Worm (Caenorhabditis elegans) whole organism, mixed stage, embryonic: Measurements from ENCODE around the gene T19E7.6.
A peak's percentile ranks its signal among the peaks of the same experiment; 100 is the strongest.

Experiments used
- M03D4.4 ChIP-seq: sonication (generic microtip); optimal IDR thresholded peaks from 2 replicates; lab custom pipeline; 2017; ENCODE audit warnings: mild to moderate bottlenecking, missing genetic modification characterization, missing compliant biosample characterization
- bed-3 ChIP-seq: fragments of 200-800 bp; sonication (Bioruptor generic); optimal IDR thresholded peaks from 3 replicates; lab custom pipeline; 2018; ENCODE audit warnings: mild to moderate bottlenecking, missing genetic modification characterization, moderate library complexity, missing compliant biosample characterization
- ceh-43 ChIP-seq: fragments of 200-800 bp; sonication (Bioruptor generic); optimal IDR thresholded peaks from 2 replicates; lab custom pipeline; 2018; ENCODE audit warnings: mild to moderate bottlenecking, missing genetic modification characterization, moderate library complexity, missing compliant biosample characterization
- ceh-83 ChIP-seq: fragments of 200-800 bp; sonication (Bioruptor generic); optimal IDR thresholded peaks from 2 replicates; lab custom pipeline; 2018; ENCODE audit warnings: mild to moderate bottlenecking, missing genetic modification characterization, missing compliant biosample characterization
- ces-1 ChIP-seq: fragments of 150-350 bp; optimal IDR thresholded peaks from 2 replicates; lab custom pipeline; 2014; ENCODE audit warnings: missing biosample characterization, missing genetic modification reagents, missing genetic modification characterization
- cnd-1 ChIP-seq: fragments of 200-800 bp; sonication (Bioruptor generic); optimal IDR thresholded peaks from 2 replicates; lab custom pipeline; 2018; ENCODE audit warnings: mild to moderate bottlenecking, missing genetic modification characterization, missing compliant biosample characterization
- drap-1 ChIP-seq: fragments of 200-800 bp; sonication (Bioruptor generic); optimal IDR thresholded peaks from 3 replicates; lab custom pipeline; 2018; ENCODE audit warnings: mild to moderate bottlenecking, missing genetic modification characterization, missing compliant biosample characterization
- elt-1 ChIP-seq: sonication (generic microtip); optimal IDR thresholded peaks from 2 replicates; lab custom pipeline; 2017; ENCODE audit warnings: missing genetic modification characterization, mild to moderate bottlenecking, missing compliant biosample characterization, antibody characterized with exemption, moderate library complexity, borderline replicate concordance; ENCODE audit not compliant: insufficient read depth
- elt-3 ChIP-seq: fragments of 150-350 bp; optimal IDR thresholded peaks from 2 replicates; lab custom pipeline; 2014; ENCODE audit warnings: missing biosample characterization, missing genetic modification characterization
- flh-1 ChIP-seq: fragments of 200-800 bp; sonication (Bioruptor generic); optimal IDR thresholded peaks from 2 replicates; lab custom pipeline; 2018; ENCODE audit warnings: mild to moderate bottlenecking, missing genetic modification characterization, moderate library complexity, missing compliant biosample characterization
- ham-2 ChIP-seq: fragments of 200-800 bp; sonication (Bioruptor generic); optimal IDR thresholded peaks from 2 replicates; lab custom pipeline; 2018; ENCODE audit warnings: mild to moderate bottlenecking, missing genetic modification characterization, missing compliant biosample characterization
- hlh-1 ChIP-seq: fragments of 150-350 bp; optimal IDR thresholded peaks from 2 replicates; lab custom pipeline; 2014; ENCODE audit warnings: missing biosample characterization, missing genetic modification reagents, missing genetic modification characterization
- lsy-2 ChIP-seq: fragments of 150-350 bp; optimal IDR thresholded peaks from 2 replicates; lab custom pipeline; 2014; ENCODE audit warnings: missing biosample characterization, missing genetic modification characterization
- mab-5 ChIP-seq: fragments of 150-350 bp; optimal IDR thresholded peaks from 2 replicates; lab custom pipeline; 2014; ENCODE audit warnings: missing biosample characterization, missing genetic modification characterization
- mep-1 ChIP-seq: fragments of 150-350 bp; optimal IDR thresholded peaks from 2 replicates; lab custom pipeline; 2017; ENCODE audit warnings: missing biosample characterization, missing genetic modification reagents, missing genetic modification characterization, inconsistent platforms
- mls-2 ChIP-seq: sonication (generic microtip); optimal IDR thresholded peaks from 2 replicates; lab custom pipeline; 2016; ENCODE audit warnings: mild to moderate bottlenecking, missing genetic modification characterization, moderate library complexity, missing compliant biosample characterization
- nhr-2 ChIP-seq: fragments of 150-350 bp; optimal IDR thresholded peaks from 2 replicates; lab custom pipeline; 2014; ENCODE audit warnings: missing biosample characterization, missing genetic modification characterization
- nhr-237 ChIP-seq: fragments of 150-350 bp; optimal IDR thresholded peaks from 2 replicates; lab custom pipeline; 2014; ENCODE audit warnings: missing biosample characterization, missing genetic modification characterization
- nhr-28 ChIP-seq: fragments of 150-350 bp; optimal IDR thresholded peaks from 2 replicates; lab custom pipeline; 2014; ENCODE audit warnings: missing biosample characterization, missing genetic modification characterization
- nhr-76 ChIP-seq: sonication (generic microtip); optimal IDR thresholded peaks from 2 replicates; lab custom pipeline; 2017; ENCODE audit warnings: missing biosample characterization, missing genetic modification characterization
- pha-4 ChIP-seq: fragments of 150-350 bp; optimal IDR thresholded peaks from 2 replicates; lab custom pipeline; 2018; ENCODE audit warnings: missing biosample characterization, missing genetic modification reagents, missing genetic modification characterization
- sem-2 ChIP-seq: fragments of 200-800 bp; sonication (Bioruptor generic); optimal IDR thresholded peaks from 2 replicates; lab custom pipeline; 2018; ENCODE audit warnings: mild to moderate bottlenecking, missing genetic modification characterization, missing compliant biosample characterization
- sptf-1 ChIP-seq: sonication (generic microtip); optimal IDR thresholded peaks from 2 replicates; lab custom pipeline; 2017; ENCODE audit warnings: mild to moderate bottlenecking, missing genetic modification characterization, moderate library complexity, missing compliant biosample characterization
- tbx-8 ChIP-seq: fragments of 200-800 bp; sonication (Bioruptor generic); optimal IDR thresholded peaks from 2 replicates; lab custom pipeline; 2018; ENCODE audit warnings: mild to moderate bottlenecking, missing genetic modification characterization, moderate library complexity, missing compliant biosample characterization
- unc-120 ChIP-seq: sonication (generic microtip); optimal IDR thresholded peaks from 2 replicates; lab custom pipeline; 2017; ENCODE audit warnings: missing genetic modification characterization, missing compliant biosample characterization; ENCODE audit not compliant: poor library complexity, severe bottlenecking
- unc-62 ChIP-seq: fragments of 150-350 bp; optimal IDR thresholded peaks from 2 replicates; lab custom pipeline; 2014; ENCODE audit warnings: missing biosample characterization, missing genetic modification reagents, missing genetic modification characterization
- zip-8 ChIP-seq: fragments of 150-350 bp; optimal IDR thresholded peaks from 2 replicates; lab custom pipeline; 2014; ENCODE audit warnings: missing biosample characterization, missing genetic modification characterization
- ztf-11 ChIP-seq: fragments of 150-350 bp; optimal IDR thresholded peaks from 2 replicates; lab custom pipeline; 2014; ENCODE audit warnings: missing biosample characterization, missing genetic modification characterization

T19E7.6 gene

ce11 chrIV:5665353-5665918 is 3.9 kb downstream of the T19E7.6 start (continued):
- TF ChIP-seq cnd-1 (tag; lab: Kevin White, UChicago) (peak; percentile 61), mls-2 (no peak), mab-5 (tag; lab: Kevin White, UChicago) (no peak)

- TF ChIP-seq ceh-43 (GFP tag; lab: Kevin White, UChicago) (no peak), cnd-1 (tag; lab: Kevin White, UChicago) (peak; percentile 22)
Measured at ce11 chrIV:5664375-5665004, 4.8 kb downstream of the T19E7.6 start, which contains the start of gene bec-1. Gene bec-1, minus strand, starts transcription at chrIV:5664425.

- TF ChIP-seq cnd-1 (tag; lab: Kevin White, UChicago) (no peak), mep-1 (no peak), elt-3 (no peak), zip-8 (tag; lab: Kevin White, UChicago) (no peak), ztf-11 (tag; lab: Kevin White, UChicago) (no peak), bed-3 (GFP tag; lab: Kevin White, UChicago) (no peak), mab-5 (tag; lab: Kevin White, UChicago) (no peak), ham-2 (no peak), nhr-2 (tag; lab: Kevin White, UChicago) (no peak), pha-4 (tag; lab: Kevin White, UChicago) (no peak), unc-120 (tag; lab: Kevin White, UChicago) (no peak)
- TF ChIP-seq, all 35 proteins: peak for 0
Measured at ce11 chrIV:5662886-5663285, 6.4 kb downstream of the T19E7.6 start.

- TF ChIP-seq tbx-8 (no peak), ceh-83 (no peak), zip-8 (tag; lab: Kevin White, UChicago) (no peak), bed-3 (GFP tag; lab: Kevin White, UChicago) (no peak), sptf-1 (tag; lab: Kevin White, UChicago) (no peak), nhr-237 (tag; lab: Kevin White, UChicago) (no peak), elt-3 (no peak), M03D4.4 (tag; lab: Kevin White, UChicago) (no peak), hlh-1 (tag; lab: Kevin White, UChicago) (no peak), cnd-1 (tag; lab: Kevin White, UChicago) (no peak), ham-2 (no peak), nhr-2 (tag; lab: Kevin White, UChicago) (no peak), lsy-2 (tag; lab: Kevin White, UChicago) (no peak), unc-62 (GFP tag; lab: Kevin White, UChicago) (no peak), nhr-28 (tag; lab: Kevin White, UChicago) (no peak), nhr-76 (tag; lab: Kevin White, UChicago) (no peak), mab-5 (tag; lab: Kevin White, UChicago) (no peak), sem-2 (GFP tag; lab: Kevin White, UChicago) (no peak), pha-4 (tag; lab: Kevin White, UChicago) (no peak)
Measured at ce11 chrIV:5662073-5662472, 7.2 kb downstream of the T19E7.6 start.

ce11 chrIV:5660239-5660638 is 9.1 kb downstream of the T19E7.6 start, which contains the start of gene skn-1:
Gene skn-1, minus strand, starts transcription at chrIV:5660384.
- no peak for TF ChIP-seq elt-1 (tag; lab: Kevin White, UChicago)

- TF ChIP-seq ztf-11 (tag; lab: Kevin White, UChicago) (no peak), ceh-83 (no peak), mls-2 (no peak), hlh-1 (tag; lab: Kevin White, UChicago) (no peak), drap-1 (GFP tag; lab: Kevin White, UChicago) (no peak), flh-1 (no peak), zip-8 (tag; lab: Kevin White, UChicago) (no peak), elt-1 (tag; lab: Kevin White, UChicago) (no peak), bed-3 (GFP tag; lab: Kevin White, UChicago) (no peak), nhr-237 (tag; lab: Kevin White, UChicago) (no peak), mab-5 (tag; lab: Kevin White, UChicago) (no peak), ces-1 (GFP tag; lab: Kevin White, UChicago) (no peak), pha-4 (tag; lab: Kevin White, UChicago) (no peak), nhr-76 (tag; lab: Kevin White, UChicago) (no peak)
Measured at ce11 chrIV:5659461-5659860, 9.8 kb downstream of the T19E7.6 start.
